Worm (Caenorhabditis elegans) whole organism, young adult: ENCODE measurements around the gene F34H10.4.

Experiments used
- D2030.7 ChIP-seq: fragments of 200-800 bp; sonication (Bioruptor generic); IDR thresholded peaks from 2 replicates; pipeline ENCODE4 v1.3.6; 2022; ENCODE audit warnings: missing genetic modification reagents, missing genetic modification characterization, missing compliant biosample characterization
- F22D6.2 ChIP-seq: sonication (generic microtip); optimal IDR thresholded peaks from 2 replicates; lab custom pipeline; 2016; ENCODE audit warnings: mild to moderate bottlenecking, missing genetic modification characterization, missing compliant biosample characterization
- F49E8.2 ChIP-seq: sonication (generic microtip); optimal IDR thresholded peaks from 3 replicates; lab custom pipeline; 2017; ENCODE audit warnings: missing genetic modification characterization, mild to moderate bottlenecking, missing compliant biosample characterization, antibody characterized with exemption, moderate library complexity; ENCODE audit not compliant: insufficient read depth
- F55B11.4 ChIP-seq: sonication (generic microtip); optimal IDR thresholded peaks from 2 replicates; lab custom pipeline; 2016; ENCODE audit warnings: missing compliant biosample characterization, missing genetic modification characterization, borderline replicate concordance; ENCODE audit not compliant: insufficient read depth
- F57A8.1 ChIP-seq: fragments of 200-800 bp; sonication (Bioruptor generic); optimal IDR thresholded peaks from 2 replicates; lab custom pipeline; 2018; ENCODE audit warnings: mild to moderate bottlenecking, missing genetic modification characterization, moderate library complexity, missing compliant biosample characterization
- T07F8.4 ChIP-seq: sonication (generic microtip); optimal IDR thresholded peaks from 2 replicates; lab custom pipeline; 2016; ENCODE audit warnings: mild to moderate bottlenecking, missing genetic modification characterization, moderate library complexity, missing compliant biosample characterization
- T26A5.8 ChIP-seq: sonication (generic microtip); optimal IDR thresholded peaks from 2 replicates; lab custom pipeline; 2016; ENCODE audit warnings: missing genetic modification characterization, missing compliant biosample characterization
- Y53F4B.3 ChIP-seq: fragments of 200-800 bp; sonication (Bioruptor generic); IDR thresholded peaks from 2 replicates; pipeline ENCODE4 v1.3.6; 2022; ENCODE audit warnings: missing genetic modification reagents, missing genetic modification characterization, missing compliant biosample characterization
- Y53G8AR.9 ChIP-seq: fragments of 200-800 bp; sonication (Bioruptor generic); conservative IDR thresholded peaks from 2 replicates; pipeline ENCODE4 v1.3.6; 2022; ENCODE audit warnings: missing genetic modification reagents, missing genetic modification characterization, missing compliant biosample characterization
- Y67H2A.10 ChIP-seq: fragments of 200-800 bp; sonication (Bioruptor generic); conservative IDR thresholded peaks from 2 replicates; pipeline ENCODE4 v1.3.6; 2022; ENCODE audit warnings: missing genetic modification reagents, missing genetic modification characterization, missing compliant biosample characterization
- akir-1 ChIP-seq: fragments of 200-800 bp; sonication (Bioruptor generic); optimal IDR thresholded peaks from 2 replicates; lab custom pipeline; 2018; ENCODE audit warnings: mild to moderate bottlenecking, missing genetic modification characterization, moderate library complexity, missing compliant biosample characterization
- ama-1 ChIP-seq, 3 experiments: fragments of 150-350 bp in 1 of 3; sonication (generic microtip) in 2 of 3; optimal IDR thresholded peaks; 2 replicates each; lab custom pipeline; 2014 to 2018; ENCODE audit warnings: missing biosample characterization in 2 of 3, missing genetic modification characterization in 2 of 3, missing genetic modification reagents in 2 of 3
- attf-3 ChIP-seq: fragments of 200-800 bp; sonication (Bioruptor generic); conservative IDR thresholded peaks from 2 replicates; pipeline ENCODE4 v1.3.6; 2022; ENCODE audit warnings: missing genetic modification reagents, missing genetic modification characterization, missing compliant biosample characterization
- attf-5 ChIP-seq: fragments of 200-800 bp; sonication (Bioruptor generic); optimal IDR thresholded peaks from 2 replicates; lab custom pipeline; 2018; ENCODE audit warnings: mild to moderate bottlenecking, missing genetic modification characterization, missing compliant biosample characterization
- bed-2 ChIP-seq: fragments of 200-800 bp; sonication (Bioruptor generic); IDR thresholded peaks from 2 replicates; pipeline ENCODE4 v1.3.6; 2022; ENCODE audit warnings: missing genetic modification reagents, missing genetic modification characterization, missing compliant biosample characterization
- ceh-40 ChIP-seq: fragments of 200-800 bp; sonication (Bioruptor generic); IDR thresholded peaks from 2 replicates; pipeline ENCODE4 v1.3.6; 2022; ENCODE audit warnings: missing genetic modification characterization, missing compliant biosample characterization
- ceh-91 ChIP-seq: fragments of 200-800 bp; sonication (Bioruptor generic); IDR thresholded peaks from 2 replicates; pipeline ENCODE4 v1.3.6; 2022; ENCODE audit warnings: missing genetic modification reagents, missing genetic modification characterization, missing compliant biosample characterization
- dox-1 ChIP-seq: fragments of 200-800 bp; sonication (Bioruptor generic); IDR thresholded peaks from 2 replicates; pipeline ENCODE4 v1.3.6; 2022; ENCODE audit warnings: missing genetic modification reagents, missing genetic modification characterization, missing compliant biosample characterization
- dpl-1 ChIP-seq: fragments of 150-350 bp; optimal IDR thresholded peaks from 2 replicates; lab custom pipeline; 2014; ENCODE audit warnings: missing biosample characterization, missing genetic modification reagents, missing genetic modification characterization
- efl-1 ChIP-seq: fragments of 150-350 bp; optimal IDR thresholded peaks from 2 replicates; lab custom pipeline; 2014; ENCODE audit warnings: missing biosample characterization, missing genetic modification reagents, missing genetic modification characterization
- hlh-26 ChIP-seq: fragments of 200-800 bp; sonication (Bioruptor generic); conservative IDR thresholded peaks from 2 replicates; pipeline ENCODE4 v1.3.6; 2022; ENCODE audit warnings: missing genetic modification reagents, missing genetic modification characterization, missing compliant biosample characterization
- hmg-1.2 ChIP-seq: fragments of 200-800 bp; sonication (Bioruptor generic); IDR thresholded peaks from 2 replicates; pipeline ENCODE4 v1.3.6; 2022; ENCODE audit warnings: missing genetic modification reagents, missing genetic modification characterization, missing compliant biosample characterization
- let-526 ChIP-seq: fragments of 200-800 bp; sonication (Bioruptor generic); IDR thresholded peaks from 2 replicates; pipeline ENCODE4 v1.3.6; 2022; ENCODE audit warnings: missing genetic modification reagents, missing genetic modification characterization, missing compliant biosample characterization
- lin-40 ChIP-seq: sonication (generic microtip); optimal IDR thresholded peaks from 2 replicates; lab custom pipeline; 2016; ENCODE audit warnings: missing genetic modification characterization, mild to moderate bottlenecking, missing compliant biosample characterization, missing genotype, missing genetic modification reagents
- lsy-27 ChIP-seq: sonication (generic microtip); optimal IDR thresholded peaks from 2 replicates; lab custom pipeline; 2017; ENCODE audit warnings: missing genetic modification characterization, mild to moderate bottlenecking, missing compliant biosample characterization, antibody characterized with exemption, missing genotype, borderline replicate concordance; ENCODE audit not compliant: insufficient read depth
- nfyb-1 ChIP-seq: fragments of 200-800 bp; sonication (Bioruptor generic); IDR thresholded peaks from 2 replicates; pipeline ENCODE4 v1.3.6; 2022; ENCODE audit warnings: missing genetic modification reagents, missing genetic modification characterization, missing compliant biosample characterization
- nhr-179 ChIP-seq: sonication (generic microtip); optimal IDR thresholded peaks from 2 replicates; lab custom pipeline; 2016; ENCODE audit warnings: mild to moderate bottlenecking, missing genetic modification characterization, missing compliant biosample characterization
- nhr-90 ChIP-seq: sonication (generic microtip); optimal IDR thresholded peaks from 2 replicates; lab custom pipeline; 2016; ENCODE audit warnings: missing genotype, mild to moderate bottlenecking, missing genetic modification characterization, missing compliant biosample characterization
- pbrm-1 ChIP-seq: fragments of 200-800 bp; sonication (Bioruptor generic); IDR thresholded peaks from 2 replicates; pipeline ENCODE4 v1.3.6; 2022; ENCODE audit warnings: missing genetic modification reagents, missing genetic modification characterization, missing compliant biosample characterization
- rcor-1 ChIP-seq: fragments of 200-800 bp; sonication (Bioruptor generic); IDR thresholded peaks from 2 replicates; pipeline ENCODE4 v1.3.6; 2022; ENCODE audit warnings: missing genetic modification reagents, missing genetic modification characterization, missing compliant biosample characterization
- repo-1 ChIP-seq: sonication (generic microtip); optimal IDR thresholded peaks from 2 replicates; lab custom pipeline; 2017; ENCODE audit warnings: mild to moderate bottlenecking, missing genetic modification characterization, missing compliant biosample characterization
- snpc-1.1 ChIP-seq: sonication (generic microtip); optimal IDR thresholded peaks from 2 replicates; lab custom pipeline; 2017; ENCODE audit warnings: missing genetic modification characterization, mild to moderate bottlenecking, missing compliant biosample characterization, antibody characterized with exemption, moderate library complexity, missing genotype, missing genetic modification reagents; ENCODE audit not compliant: insufficient read depth
- somi-1 ChIP-seq: fragments of 200-800 bp; sonication (Bioruptor generic); optimal IDR thresholded peaks from 2 replicates; lab custom pipeline; 2018; ENCODE audit warnings: mild to moderate bottlenecking, missing genetic modification characterization, missing compliant biosample characterization
- tbp1 ChIP-seq: fragments of 200-800 bp; sonication (Bioruptor generic); optimal IDR thresholded peaks from 2 replicates; lab custom pipeline; 2018; ENCODE audit warnings: mild to moderate bottlenecking, missing genetic modification characterization, missing compliant biosample characterization
- unc-62 ChIP-seq: fragments of 150-350 bp; optimal IDR thresholded peaks from 2 replicates; lab custom pipeline; 2014; ENCODE audit warnings: missing biosample characterization, missing genetic modification reagents, missing genetic modification characterization
- zfh-2 ChIP-seq: fragments of 200-800 bp; sonication (Bioruptor generic); conservative IDR thresholded peaks from 2 replicates; pipeline ENCODE4 v1.3.6; 2022; ENCODE audit warnings: missing genetic modification reagents, missing genetic modification characterization, missing compliant biosample characterization
- ztf-25 ChIP-seq: fragments of 200-800 bp; sonication (Bioruptor generic); IDR thresholded peaks from 2 replicates; pipeline ENCODE4 v1.3.6; 2022; ENCODE audit warnings: missing genetic modification reagents, missing genetic modification characterization, missing compliant biosample characterization
- ztf-26 ChIP-seq: sonication (generic microtip); optimal IDR thresholded peaks from 2 replicates; lab custom pipeline; 2017; ENCODE audit warnings: missing genetic modification characterization, missing compliant biosample characterization

The F34H10.4 gene

ce11 chrX:9640902-9641301, 7.4 kb upstream of the F34H10.4 start:
- no peak for TF ChIP-seq F57A8.1
- no peak for TF ChIP-seq ama-1 (optimal IDR thresholded peaks at IDR 0.05; lab: Kevin White, UChicago)
- TF ChIP-seq ama-1 (GFP tag; optimal IDR thresholded peaks at IDR 0.05; lab: Kevin White, UChicago): no peak

- TF ChIP-seq pbrm-1 (GFP tag; lab: Robert Waterston, UW): no peak
- TF ChIP-seq ceh-40 (GFP tag; lab: Robert Waterston, UW): no peak
- no peak for TF ChIP-seq lsy-27
- TF ChIP-seq efl-1 (GFP tag; lab: Kevin White, UChicago): no peak
- no peak for TF ChIP-seq hlh-26 (GFP tag; lab: Robert Waterston, UW)
- TF ChIP-seq lin-40 (tag; lab: Kevin White, UChicago): peak; percentile 39
- no peak for TF ChIP-seq F49E8.2 (tag; lab: Kevin White, UChicago)
- TF ChIP-seq somi-1: peak; percentile 65
- TF ChIP-seq, all 124 proteins: peak for 2
Observed at ce11 chrX:9642775-9643461, 5.4 kb upstream of the F34H10.4 start.

- no peak for TF ChIP-seq attf-3 (GFP tag; lab: Robert Waterston, UW)
- no peak for TF ChIP-seq repo-1 (tag; lab: Kevin White, UChicago)
- no peak for TF ChIP-seq D2030.7 (GFP tag; lab: Robert Waterston, UW)
- no peak for TF ChIP-seq Y67H2A.10 (GFP tag; lab: Robert Waterston, UW)
- no peak for TF ChIP-seq F49E8.2 (tag; lab: Kevin White, UChicago)
- TF ChIP-seq nfyb-1 (GFP tag; lab: Robert Waterston, UW): no peak
- no peak for TF ChIP-seq Y53F4B.3
- TF ChIP-seq tbp1 (GFP tag; lab: Kevin White, UChicago): no peak
- no peak for TF ChIP-seq rcor-1 (GFP tag; lab: Robert Waterston, UW)
- TF ChIP-seq let-526 (GFP tag; lab: Robert Waterston, UW): no peak
- TF ChIP-seq bed-2: no peak
- no peak for TF ChIP-seq hmg-1.2
- TF ChIP-seq nhr-179 (tag; lab: Kevin White, UChicago): no peak
- no peak for TF ChIP-seq Y53G8AR.9 (GFP tag; lab: Robert Waterston, UW)
- no peak for TF ChIP-seq ceh-91 (GFP tag; lab: Robert Waterston, UW)
- TF ChIP-seq F22D6.2: no peak
- TF ChIP-seq zfh-2 (GFP tag; lab: Robert Waterston, UW): no peak
- no peak for TF ChIP-seq unc-62 (GFP tag; lab: Kevin White, UChicago)
Observed at ce11 chrX:9653016-9653415, 4.7 kb downstream of the F34H10.4 start, which contains the start of gene aex-2. Gene aex-2 (minus strand): TSS chrX:9653116.

ce11 chrX:9653478-9653877, 5.2 kb downstream of the F34H10.4 start:
- TF ChIP-seq nhr-179 (tag; lab: Kevin White, UChicago): no peak
- no peak for TF ChIP-seq Y53G8AR.9 (GFP tag; lab: Robert Waterston, UW)
- no peak for TF ChIP-seq akir-1 (GFP tag; lab: Kevin White, UChicago)
- no peak for TF ChIP-seq T07F8.4 (tag; lab: Kevin White, UChicago)
- no peak for TF ChIP-seq nhr-90
- no peak for TF ChIP-seq snpc-1.1 (tag; lab: Kevin White, UChicago)
- no peak for TF ChIP-seq T26A5.8 (tag; lab: Kevin White, UChicago)
- TF ChIP-seq ztf-26 (tag; lab: Kevin White, UChicago): no peak
- no peak for TF ChIP-seq hmg-1.2
- TF ChIP-seq dox-1: no peak
- no peak for TF ChIP-seq dpl-1
- TF ChIP-seq ztf-25 (GFP tag; lab: Robert Waterston, UW): no peak
- TF ChIP-seq ceh-40 (GFP tag; lab: Robert Waterston, UW): no peak
- TF ChIP-seq attf-5 (GFP tag; lab: Kevin White, UChicago): no peak
- TF ChIP-seq F55B11.4 (tag; lab: Kevin White, UChicago): no peak
